Worm (Caenorhabditis elegans) whole organism, L2 larva: ENCODE data around the gene T12A7.6.

ENCODE experiments used
- C34F6.9 ChIP-seq: fragments of 150-350 bp; optimal IDR thresholded peaks from 2 replicates; lab custom pipeline; 2014; ENCODE audit warnings: missing biosample characterization, missing genetic modification characterization
- F13H6.1 ChIP-seq: sonication (generic microtip); optimal IDR thresholded peaks from 2 replicates; lab custom pipeline; 2016; ENCODE audit warnings: missing genetic modification characterization, missing compliant biosample characterization
- R02D3.7 ChIP-seq: fragments of 150-350 bp; optimal IDR thresholded peaks from 2 replicates; lab custom pipeline; 2014; ENCODE audit warnings: missing biosample characterization, missing genetic modification characterization
- Y55F3AM.14 ChIP-seq: fragments of 200-800 bp; sonication (Bioruptor generic); optimal IDR thresholded peaks from 2 replicates; lab custom pipeline; 2018; ENCODE audit warnings: mild to moderate bottlenecking, missing genetic modification characterization, missing compliant biosample characterization
- ZK546.5 ChIP-seq: sonication (generic microtip); optimal IDR thresholded peaks from 2 replicates; lab custom pipeline; 2017; ENCODE audit warnings: missing biosample characterization, missing genetic modification characterization
- alr-1 ChIP-seq: fragments of 150-350 bp; optimal IDR thresholded peaks from 2 replicates; lab custom pipeline; 2014; ENCODE audit warnings: missing biosample characterization, missing genetic modification characterization
- aly-2 ChIP-seq: fragments of 150-350 bp; optimal IDR thresholded peaks from 2 replicates; lab custom pipeline; 2014; ENCODE audit warnings: missing biosample characterization, missing genetic modification characterization
- ama-1 ChIP-seq: fragments of 150-350 bp; optimal IDR thresholded peaks from 2 replicates; lab custom pipeline; 2018; ENCODE audit warnings: inconsistent platforms
- blmp-1 ChIP-seq: sonication (generic microtip); optimal IDR thresholded peaks from 2 replicates; lab custom pipeline; 2017; ENCODE audit warnings: missing genetic modification characterization, mild to moderate bottlenecking, missing compliant biosample characterization, antibody characterized with exemption, moderate library complexity; ENCODE audit not compliant: insufficient read depth
- ceh-16 ChIP-seq: fragments of 150-350 bp; optimal IDR thresholded peaks from 2 replicates; lab custom pipeline; 2014; ENCODE audit warnings: missing biosample characterization, missing genetic modification characterization
- ceh-82 ChIP-seq: fragments of 150-350 bp; optimal IDR thresholded peaks from 2 replicates; lab custom pipeline; 2014; ENCODE audit warnings: missing biosample characterization, missing genetic modification characterization
- crh-2 ChIP-seq: sonication (generic microtip); optimal IDR thresholded peaks from 2 replicates; lab custom pipeline; 2017; ENCODE audit warnings: missing biosample characterization, missing genetic modification characterization
- dmd-4 ChIP-seq: sonication (generic microtip); optimal IDR thresholded peaks from 2 replicates; lab custom pipeline; 2017; ENCODE audit warnings: missing biosample characterization, missing genetic modification characterization
- egl-27 ChIP-seq: sonication (generic microtip); optimal IDR thresholded peaks from 3 replicates; lab custom pipeline; 2017; ENCODE audit warnings: missing biosample characterization, missing genetic modification reagents, missing genetic modification characterization
- elt-1 ChIP-seq: fragments of 150-350 bp; optimal IDR thresholded peaks from 2 replicates; lab custom pipeline; 2014; ENCODE audit warnings: missing biosample characterization, missing genetic modification characterization
- elt-3 ChIP-seq: sonication (generic microtip); optimal IDR thresholded peaks from 2 replicates; lab custom pipeline; 2017; ENCODE audit warnings: missing biosample characterization, missing genetic modification characterization
- fos-1 ChIP-seq: fragments of 150-350 bp; optimal IDR thresholded peaks from 2 replicates; lab custom pipeline; 2014; ENCODE audit warnings: missing biosample characterization, missing genetic modification characterization
- gmeb-1 ChIP-seq: fragments of 150-350 bp; optimal IDR thresholded peaks from 2 replicates; lab custom pipeline; 2014; ENCODE audit warnings: missing biosample characterization, missing genetic modification characterization
- lin-11 ChIP-seq: fragments of 150-350 bp; sonication (generic microtip); optimal IDR thresholded peaks from 2 replicates; lab custom pipeline; 2014; ENCODE audit warnings: missing biosample characterization, missing genetic modification characterization, inconsistent platforms, mixed read lengths
- lin-13 ChIP-seq: fragments of 150-350 bp; optimal IDR thresholded peaks from 2 replicates; lab custom pipeline; 2014; ENCODE audit warnings: missing biosample characterization, missing genetic modification reagents, missing genetic modification characterization
- lin-39 ChIP-seq: fragments of 150-350 bp; optimal IDR thresholded peaks from 2 replicates; lab custom pipeline; 2014; ENCODE audit warnings: missing biosample characterization, missing genetic modification reagents, missing genetic modification characterization
- lsy-2 ChIP-seq, 2 experiments: fragments of 150-350 bp in 1 of 2; sonication (generic microtip) in 1 of 2; optimal IDR thresholded peaks; 2 replicates each; lab custom pipeline; 2014 to 2017; ENCODE audit warnings: missing biosample characterization in 2 of 2, missing genetic modification characterization in 2 of 2
- mab-5 ChIP-seq: fragments of 150-350 bp; optimal IDR thresholded peaks from 2 replicates; lab custom pipeline; 2014; ENCODE audit warnings: missing biosample characterization, missing genetic modification characterization
- mbf-1 ChIP-seq: sonication (generic microtip); optimal IDR thresholded peaks from 2 replicates; lab custom pipeline; 2017; ENCODE audit warnings: missing biosample characterization, missing genetic modification characterization
- mdl-1 ChIP-seq, 2 experiments: fragments of 150-350 bp in 1 of 2; sonication (generic microtip) in 1 of 2; optimal IDR thresholded peaks; 2 replicates each; lab custom pipeline; 2017; ENCODE audit warnings: missing biosample characterization in 2 of 2, missing genetic modification characterization in 2 of 2
- nhr-10 ChIP-seq: sonication (generic microtip); optimal IDR thresholded peaks from 2 replicates; lab custom pipeline; 2017; ENCODE audit warnings: missing biosample characterization, missing genetic modification characterization
- nhr-11 ChIP-seq: fragments of 150-350 bp; optimal IDR thresholded peaks from 2 replicates; lab custom pipeline; 2014; ENCODE audit warnings: missing biosample characterization, missing genetic modification characterization
- nhr-12 ChIP-seq: fragments of 150-350 bp; optimal IDR thresholded peaks from 2 replicates; lab custom pipeline; 2014; ENCODE audit warnings: missing biosample characterization, missing genetic modification characterization
- nhr-129 ChIP-seq: fragments of 150-350 bp; optimal IDR thresholded peaks from 2 replicates; lab custom pipeline; 2014; ENCODE audit warnings: missing biosample characterization, missing genetic modification characterization
- nhr-21 ChIP-seq: fragments of 150-350 bp; optimal IDR thresholded peaks from 2 replicates; lab custom pipeline; 2014; ENCODE audit warnings: missing biosample characterization, missing genetic modification characterization
- nhr-23 ChIP-seq: fragments of 150-350 bp; optimal IDR thresholded peaks from 2 replicates; lab custom pipeline; 2014; ENCODE audit warnings: missing biosample characterization, missing genetic modification reagents, missing genetic modification characterization
- nhr-237 ChIP-seq: fragments of 150-350 bp; optimal IDR thresholded peaks from 2 replicates; lab custom pipeline; 2014; ENCODE audit warnings: missing biosample characterization, missing genetic modification characterization
- nhr-25 ChIP-seq: fragments of 150-350 bp; sonication (generic microtip); optimal IDR thresholded peaks from 3 replicates; lab custom pipeline; 2014; ENCODE audit warnings: missing biosample characterization, missing genetic modification characterization
- nhr-6 ChIP-seq: fragments of 150-350 bp; optimal IDR thresholded peaks from 2 replicates; lab custom pipeline; 2014; ENCODE audit warnings: missing biosample characterization, missing genetic modification characterization
- nhr-77 ChIP-seq: fragments of 150-350 bp; optimal IDR thresholded peaks from 2 replicates; lab custom pipeline; 2014; ENCODE audit warnings: missing biosample characterization, missing genetic modification characterization
- peb-1 ChIP-seq: fragments of 150-350 bp; optimal IDR thresholded peaks from 2 replicates; lab custom pipeline; 2014; ENCODE audit warnings: missing biosample characterization, missing genetic modification characterization
- sem-4 ChIP-seq: fragments of 150-350 bp; optimal IDR thresholded peaks from 2 replicates; lab custom pipeline; 2014; ENCODE audit warnings: missing biosample characterization, missing genetic modification reagents, missing genetic modification characterization
- skn-1 ChIP-seq: sonication (generic microtip); optimal IDR thresholded peaks from 2 replicates; lab custom pipeline; 2017; ENCODE audit warnings: missing biosample characterization, missing genetic modification characterization
- sma-3 ChIP-seq: sonication (generic microtip); optimal IDR thresholded peaks from 2 replicates; lab custom pipeline; 2016; ENCODE audit warnings: missing genetic modification reagents, missing genetic modification characterization, missing compliant biosample characterization
- sma-9 ChIP-seq, 2 experiments: fragments of 150-350 bp in 1 of 2; sonication (generic microtip) in 1 of 2; optimal IDR thresholded peaks; 2 replicates each; lab custom pipeline; 2014 to 2016; ENCODE audit warnings: missing genetic modification characterization in 2 of 2, mild to moderate bottlenecking in 1 of 2, missing biosample characterization in 1 of 2, missing compliant biosample characterization in 1 of 2, missing genetic modification reagents in 1 of 2, moderate library complexity in 1 of 2
- snpc-4 ChIP-seq: fragments of 150-350 bp; optimal IDR thresholded peaks from 2 replicates; lab custom pipeline; 2014; ENCODE audit warnings: missing biosample characterization, missing genetic modification characterization
- unc-39 ChIP-seq: fragments of 150-350 bp; optimal IDR thresholded peaks from 2 replicates; lab custom pipeline; 2014; ENCODE audit warnings: missing biosample characterization, missing genetic modification characterization
- unc-55 ChIP-seq: fragments of 150-350 bp; sonication (generic microtip); optimal IDR thresholded peaks from 3 replicates; lab custom pipeline; 2014; ENCODE audit warnings: missing biosample characterization, missing genetic modification reagents, missing genetic modification characterization
- unc-62 ChIP-seq: fragments of 150-350 bp; optimal IDR thresholded peaks from 2 replicates; lab custom pipeline; 2014; ENCODE audit warnings: missing biosample characterization, missing genetic modification reagents, missing genetic modification characterization
- zag-1 ChIP-seq: fragments of 150-350 bp; optimal IDR thresholded peaks from 2 replicates; lab custom pipeline; 2014; ENCODE audit warnings: missing biosample characterization, missing genetic modification characterization
- ztf-1 ChIP-seq: fragments of 200-800 bp; sonication (Bioruptor generic); conservative IDR thresholded peaks from 2 replicates; pipeline ENCODE4 v1.3.6; 2022; ENCODE audit warnings: missing genetic modification characterization, missing compliant biosample characterization
- ztf-11 ChIP-seq: sonication (generic microtip); optimal IDR thresholded peaks from 2 replicates; lab custom pipeline; 2017; ENCODE audit warnings: missing biosample characterization, missing genetic modification characterization
- ztf-4 ChIP-seq: fragments of 150-350 bp; optimal IDR thresholded peaks from 2 replicates; lab custom pipeline; 2014; ENCODE audit warnings: missing biosample characterization, missing genetic modification characterization

T12A7.6 gene

ce11 chrIV:11765507-11765906, 16.5 kb downstream of the T12A7.6 start:
- no peak for TF ChIP-seq sem-4
- no peak for TF ChIP-seq unc-39 (tag; lab: Kevin White, UChicago)
- TF ChIP-seq mab-5 (tag; lab: Kevin White, UChicago): no peak
- TF ChIP-seq F13H6.1 (tag; lab: Kevin White, UChicago): peak; percentile 55
- no peak for TF ChIP-seq lin-39
- TF ChIP-seq nhr-129 (tag; lab: Kevin White, UChicago): peak; percentile 57
- TF ChIP-seq ama-1: no peak
- no peak for TF ChIP-seq fos-1
- no peak for TF ChIP-seq ceh-16 (tag; lab: Kevin White, UChicago)
- TF ChIP-seq dmd-4 (tag; lab: Kevin White, UChicago): no peak
- no peak for TF ChIP-seq nhr-25 (tag; lab: Kevin White, UChicago)
- TF ChIP-seq mbf-1 (tag; lab: Kevin White, UChicago): no peak
- TF ChIP-seq peb-1 (tag; lab: Kevin White, UChicago): no peak
- TF ChIP-seq ztf-4 (tag; lab: Kevin White, UChicago): no peak
- peak; percentile 75 for TF ChIP-seq C34F6.9 (tag; lab: Kevin White, UChicago)
- no peak for TF ChIP-seq nhr-21 (tag; lab: Kevin White, UChicago)
- peak; percentile 72 for TF ChIP-seq zag-1 (tag; lab: Kevin White, UChicago)
- no peak for TF ChIP-seq unc-62 (GFP tag; lab: Kevin White, UChicago)
- TF ChIP-seq lin-13 (GFP tag; lab: Kevin White, UChicago): no peak
- TF ChIP-seq R02D3.7 (tag; lab: Kevin White, UChicago): no peak
- no peak for TF ChIP-seq ceh-82 (tag; lab: Kevin White, UChicago)
- TF ChIP-seq nhr-77 (tag; lab: Kevin White, UChicago): no peak
- TF ChIP-seq gmeb-1: no peak
- TF ChIP-seq lsy-2 (tag; optimal IDR thresholded peaks at IDR 0.05; lab: Kevin White, UChicago): peak; percentile 16 to 65
- TF ChIP-seq ztf-11 (tag; lab: Kevin White, UChicago): no peak
- no peak for TF ChIP-seq sma-3 (GFP tag; lab: Kevin White, UChicago)
- no peak for TF ChIP-seq nhr-11 (tag; lab: Kevin White, UChicago)
- no peak for TF ChIP-seq nhr-23 (tag; lab: Kevin White, UChicago)
- peak; percentile 60 for TF ChIP-seq unc-55 (GFP tag; lab: Kevin White, UChicago)
- no peak for TF ChIP-seq snpc-4 (tag; lab: Kevin White, UChicago)
- TF ChIP-seq lin-11: peak; percentile 70
- no peak for TF ChIP-seq nhr-237 (tag; lab: Kevin White, UChicago)
- no peak for TF ChIP-seq nhr-10
- TF ChIP-seq alr-1 (tag; lab: Kevin White, UChicago): no peak
- TF ChIP-seq nhr-6 (tag; lab: Kevin White, UChicago): no peak
- TF ChIP-seq elt-1: no peak
- TF ChIP-seq ztf-1 (GFP tag; lab: Robert Waterston, UW): no peak
- TF ChIP-seq ZK546.5: no peak
- TF ChIP-seq blmp-1 (tag; lab: Kevin White, UChicago): no peak
- peak in 1 of 2 experiments; percentile 77 for TF ChIP-seq mdl-1 (tag; optimal IDR thresholded peaks at IDR 0.05; lab: Kevin White, UChicago)
- no peak for TF ChIP-seq nhr-12
- no peak for TF ChIP-seq aly-2
- no peak for TF ChIP-seq elt-3 (tag; lab: Kevin White, UChicago)
- peak; percentile 56 for TF ChIP-seq crh-2 (tag; lab: Kevin White, UChicago)
- TF ChIP-seq skn-1 (tag; lab: Kevin White, UChicago): no peak
- peak; percentile 37 for TF ChIP-seq egl-27 (tag; lab: Kevin White, UChicago)
- peak; percentile 64 for TF ChIP-seq sma-9 (GFP tag; optimal IDR thresholded peaks at IDR 0.05; lab: Kevin White, UChicago)
- no peak for TF ChIP-seq sma-9 (tag; optimal IDR thresholded peaks at IDR 0.05; lab: Kevin White, UChicago)
- no peak for TF ChIP-seq Y55F3AM.14 (GFP tag; lab: Kevin White, UChicago)
